Worm (Caenorhabditis elegans): ENCODE data around the gene C08G9.2.

ce11 chrIV:7651120-7651519 lies 21.7 kb downstream of the C08G9.2 start, which contains the start of gene cima-1:
- no peak for TF ChIP-seq unc-62 (GFP tag; optimal IDR thresholded peaks at IDR 0.05)
- no peak for TF ChIP-seq fkh-10 (GFP tag; optimal IDR thresholded peaks at IDR 0.05)
- no peak for TF ChIP-seq nhr-237 (tag; optimal IDR thresholded peaks at IDR 0.05)
- no peak for TF ChIP-seq alr-1 (tag; optimal IDR thresholded peaks at IDR 0.05; ENCODE audit: borderline replicate concordance)
- TF ChIP-seq mab-9 (GFP tag; IDR thresholded peaks at IDR 0.05), result no peak
